Fruit fly (Drosophila melanogaster) whole organism, embryonic: Measurements from ENCODE around the gene CG7564.

Experiments
- CG10267 ChIP-seq: fragments of 200-800 bp; sonication (Bioruptor generic); optimal IDR thresholded peaks from 2 replicates; lab custom pipeline; 2018; ENCODE audit warnings: missing biosample characterization, mild to moderate bottlenecking, missing genetic modification characterization, moderate library complexity
- CG10565 ChIP-seq: fragments of 200-800 bp; sonication (Bioruptor generic); optimal IDR thresholded peaks from 3 replicates; lab custom pipeline; 2016; ENCODE audit warnings: missing biosample characterization, mild to moderate bottlenecking, missing genetic modification characterization
- CG11456 ChIP-seq: fragments of 200-800 bp; sonication (Bioruptor generic); IDR thresholded peaks from 3 replicates; pipeline ENCODE4 v1.3.6; 2022; ENCODE audit warnings: missing biosample characterization, missing genetic modification characterization
- CG11723 ChIP-seq: fragments of 200-800 bp; sonication (Bioruptor generic); optimal IDR thresholded peaks from 2 replicates; lab custom pipeline; 2017; ENCODE audit warnings: missing biosample characterization, mild to moderate bottlenecking, missing genetic modification characterization
- CG13775 ChIP-seq: fragments of 200-800 bp; sonication (Bioruptor generic); optimal IDR thresholded peaks from 3 replicates; lab custom pipeline; 2017; ENCODE audit warnings: missing biosample characterization, mild to moderate bottlenecking, missing genetic modification characterization
- CG15073 ChIP-seq: fragments of 200-800 bp; sonication (Bioruptor generic); optimal IDR thresholded peaks from 2 replicates; lab custom pipeline; 2016; ENCODE audit warnings: missing biosample characterization, missing genetic modification characterization
- CG16863 ChIP-seq: fragments of 200-800 bp; sonication (Bioruptor generic); optimal IDR thresholded peaks from 3 replicates; lab custom pipeline; 2016; ENCODE audit warnings: missing biosample characterization, missing genetic modification characterization
- CG18476 ChIP-seq: fragments of 200-800 bp; sonication (Bioruptor generic); optimal IDR thresholded peaks from 2 replicates; lab custom pipeline; 2016; ENCODE audit warnings: missing biosample characterization, mild to moderate bottlenecking, missing genetic modification characterization
- CG2712 ChIP-seq: fragments of 200-800 bp; optimal IDR thresholded peaks from 3 replicates; lab custom pipeline; 2019; ENCODE audit warnings: missing biosample characterization, mild to moderate bottlenecking, missing genetic modification characterization, moderate library complexity
- CG31365 ChIP-seq: fragments of 200-800 bp; sonication (Bioruptor generic); optimal IDR thresholded peaks from 2 replicates; lab custom pipeline; 2018; ENCODE audit warnings: missing biosample characterization, mild to moderate bottlenecking, missing genetic modification characterization
- CG34422 ChIP-seq: fragments of 200-800 bp; sonication (Bioruptor generic); IDR thresholded peaks from 3 replicates; pipeline ENCODE4 v1.3.6; 2022; ENCODE audit warnings: missing biosample characterization, missing genetic modification characterization
- CG6654 ChIP-seq: fragments of 200-800 bp; sonication (Bioruptor generic); optimal IDR thresholded peaks from 2 replicates; lab custom pipeline; 2017; ENCODE audit warnings: missing biosample characterization, mild to moderate bottlenecking, missing genetic modification characterization
- CG7745 ChIP-seq: fragments of 200-800 bp; sonication (Bioruptor generic); optimal IDR thresholded peaks from 2 replicates; lab custom pipeline; 2018; ENCODE audit warnings: missing biosample characterization, mild to moderate bottlenecking, missing genetic modification characterization, moderate library complexity
- CG8359 ChIP-seq: fragments of 200-800 bp; sonication (Bioruptor generic); optimal IDR thresholded peaks from 2 replicates; lab custom pipeline; 2017; ENCODE audit warnings: missing biosample characterization, mild to moderate bottlenecking, missing genetic modification characterization, borderline replicate concordance
- Chrac-16 ChIP-seq: fragments of 200-800 bp; sonication (Bioruptor generic); optimal IDR thresholded peaks from 3 replicates; lab custom pipeline; 2016; ENCODE audit warnings: missing biosample characterization, missing genetic modification characterization
- Dip2 ChIP-seq: fragments of 200-800 bp; sonication (Bioruptor generic); IDR thresholded peaks from 2 replicates; pipeline ENCODE4 v1.3.6; 2022; ENCODE audit warnings: missing biosample characterization, missing genetic modification characterization
- ERR ChIP-seq: fragments of 200-800 bp; sonication (Bioruptor generic); optimal IDR thresholded peaks from 2 replicates; lab custom pipeline; 2016; ENCODE audit warnings: missing biosample characterization, missing genetic modification characterization
- HLH4C ChIP-seq: fragments of 200-800 bp; sonication (Bioruptor generic); IDR thresholded peaks from 3 replicates; pipeline ENCODE4 v1.3.6; 2022; ENCODE audit warnings: missing biosample characterization, missing genetic modification characterization; ENCODE audit not compliant: partially characterized antibody
- Hr51 ChIP-seq, 2 experiments: fragments of 200-800 bp; sonication (Bioruptor generic); optimal IDR thresholded peaks; 2 replicates in 1 of 2; 3 replicates in 1 of 2; lab custom pipeline; 2016 to 2018; ENCODE audit warnings: missing biosample characterization in 2 of 2, missing genetic modification characterization in 2 of 2, mild to moderate bottlenecking in 1 of 2, moderate library complexity in 1 of 2
- Neu2 ChIP-seq: fragments of 200-800 bp; sonication (Bioruptor generic); optimal IDR thresholded peaks from 3 replicates; lab custom pipeline; 2016; ENCODE audit warnings: missing biosample characterization, missing genetic modification characterization, borderline replicate concordance
- Nf-YB ChIP-seq: fragments of 200-800 bp; sonication (Bioruptor generic); optimal IDR thresholded peaks from 3 replicates; lab custom pipeline; 2019; ENCODE audit warnings: missing biosample characterization, mild to moderate bottlenecking, missing genetic modification characterization, moderate library complexity
- Six4 ChIP-seq: fragments of 200-800 bp; sonication (Bioruptor generic); optimal IDR thresholded peaks from 2 replicates; lab custom pipeline; 2016; ENCODE audit warnings: missing biosample characterization, missing genetic modification characterization
- Spps ChIP-seq: fragments of 200-800 bp; sonication (Bioruptor generic); optimal IDR thresholded peaks from 2 replicates; lab custom pipeline; 2018; ENCODE audit warnings: missing biosample characterization, mild to moderate bottlenecking, missing genetic modification characterization
- Sry-β ChIP-seq: fragments of 200-800 bp; sonication (Bioruptor generic); optimal IDR thresholded peaks from 2 replicates; lab custom pipeline; 2018; ENCODE audit warnings: missing biosample characterization, mild to moderate bottlenecking, missing genetic modification characterization, moderate library complexity
- TFAM ChIP-seq: fragments of 200-800 bp; sonication (Bioruptor generic); optimal IDR thresholded peaks from 2 replicates; lab custom pipeline; 2017; ENCODE audit warnings: missing biosample characterization, missing genetic modification characterization, inconsistent platforms
- Usf ChIP-seq: fragments of 200-800 bp; sonication (Bioruptor generic); optimal IDR thresholded peaks from 2 replicates; lab custom pipeline; 2017; ENCODE audit warnings: missing genotype, missing biosample characterization, missing genetic modification characterization
- ac ChIP-seq: fragments of 200-800 bp; sonication (Bioruptor generic); optimal IDR thresholded peaks from 3 replicates; lab custom pipeline; 2017; ENCODE audit warnings: missing biosample characterization, mild to moderate bottlenecking, missing genetic modification characterization
- bbx ChIP-seq: fragments of 200-800 bp; sonication (Bioruptor generic); IDR thresholded peaks from 2 replicates; pipeline ENCODE4 v1.3.6; 2022; ENCODE audit warnings: missing biosample characterization, missing genetic modification characterization; ENCODE audit not compliant: partially characterized antibody
- cad ChIP-seq: fragments of >200 bp; optimal IDR thresholded peaks from 2 replicates; lab custom pipeline; 2017; ENCODE audit warnings: missing biosample characterization, missing genetic modification characterization
- caup ChIP-seq: fragments of 200-800 bp; sonication (Bioruptor generic); optimal IDR thresholded peaks from 3 replicates; lab custom pipeline; 2017; ENCODE audit warnings: missing biosample characterization, mild to moderate bottlenecking, missing genetic modification characterization, moderate library complexity; ENCODE audit not compliant: severe bottlenecking
- croc ChIP-seq: fragments of 200-800 bp; sonication (Bioruptor generic); conservative IDR thresholded peaks from 3 replicates; pipeline ENCODE4 v1.3.6; 2022; ENCODE audit warnings: missing biosample characterization, missing genetic modification characterization
- crol ChIP-seq: fragments of 200-800 bp; sonication (Bioruptor generic); IDR thresholded peaks from 2 replicates; pipeline ENCODE4 v1.3.6; 2022; ENCODE audit warnings: missing biosample characterization, missing genetic modification characterization
- dan ChIP-seq: fragments of 200-800 bp; sonication (Bioruptor generic); IDR thresholded peaks from 2 replicates; pipeline ENCODE4 v1.3.6; 2022; ENCODE audit warnings: missing biosample characterization, missing genetic modification characterization
- dmrt11E ChIP-seq: fragments of 200-800 bp; sonication (Bioruptor generic); optimal IDR thresholded peaks from 3 replicates; lab custom pipeline; 2018; ENCODE audit warnings: missing biosample characterization, mild to moderate bottlenecking, missing genetic modification characterization, moderate library complexity
- gt ChIP-seq: fragments of 200-800 bp; sonication (Bioruptor generic); IDR thresholded peaks from 2 replicates; pipeline ENCODE4 v1.3.6; 2022; ENCODE audit warnings: missing biosample characterization, missing genetic modification characterization
- lbe ChIP-seq: fragments of 200-800 bp; sonication (Bioruptor generic); optimal IDR thresholded peaks from 2 replicates; lab custom pipeline; 2016; ENCODE audit warnings: missing biosample characterization, mild to moderate bottlenecking, missing genetic modification characterization
- lilli ChIP-seq: fragments of 200-800 bp; sonication (Bioruptor generic); optimal IDR thresholded peaks from 3 replicates; lab custom pipeline; 2016; ENCODE audit warnings: missing biosample characterization, missing genetic modification characterization
- mam ChIP-seq: fragments of 200-800 bp; sonication (Bioruptor generic); optimal IDR thresholded peaks from 3 replicates; lab custom pipeline; 2016; ENCODE audit warnings: missing biosample characterization, missing genetic modification characterization
- nau ChIP-seq: fragments of 200-800 bp; sonication (Bioruptor generic); optimal IDR thresholded peaks from 3 replicates; lab custom pipeline; 2017; ENCODE audit warnings: missing biosample characterization, mild to moderate bottlenecking, missing genetic modification characterization, missing genetic modification reagents
- run ChIP-seq: fragments of 200-800 bp; sonication (Bioruptor generic); optimal IDR thresholded peaks from 3 replicates; lab custom pipeline; 2018; ENCODE audit warnings: missing biosample characterization, mild to moderate bottlenecking, missing genetic modification characterization
- sd ChIP-seq: fragments of 200-800 bp; sonication (Bioruptor generic); optimal IDR thresholded peaks from 3 replicates; lab custom pipeline; 2018; ENCODE audit warnings: missing biosample characterization, mild to moderate bottlenecking, missing genetic modification characterization, moderate library complexity
- sens ChIP-seq: fragments of 200-800 bp; sonication (Bioruptor generic); peaks from one replicate; lab custom pipeline; 2016; ENCODE audit warnings: missing biosample characterization, missing genetic modification characterization
- seq ChIP-seq: fragments of 200-800 bp; sonication (Bioruptor generic); IDR thresholded peaks from 2 replicates; pipeline ENCODE4 v1.3.6; 2022; ENCODE audit warnings: missing biosample characterization, missing genetic modification characterization
- sisA ChIP-seq: fragments of 200-800 bp; sonication (Bioruptor generic); IDR thresholded peaks from 2 replicates; pipeline ENCODE4 v1.3.6; 2022; ENCODE audit warnings: missing biosample characterization, missing genetic modification characterization
- so ChIP-seq: fragments of 200-800 bp; sonication (Bioruptor generic); IDR thresholded peaks from 3 replicates; pipeline ENCODE4 v1.3.6; 2022; ENCODE audit warnings: missing biosample characterization, missing genetic modification characterization
- ssp ChIP-seq: fragments of 200-800 bp; sonication (Bioruptor generic); IDR thresholded peaks from 2 replicates; pipeline ENCODE4 v1.3.6; 2022; ENCODE audit warnings: missing biosample characterization, missing genetic modification characterization
- trem ChIP-seq: fragments of 200-800 bp; optimal IDR thresholded peaks from 3 replicates; lab custom pipeline; 2019; ENCODE audit warnings: missing biosample characterization, mild to moderate bottlenecking, missing genetic modification characterization, moderate library complexity
- vnd ChIP-seq: fragments of 200-800 bp; sonication (Bioruptor generic); IDR thresholded peaks from 3 replicates; pipeline ENCODE4 v1.3.6; 2022; ENCODE audit warnings: missing biosample characterization, missing genetic modification characterization; ENCODE audit not compliant: partially characterized antibody
- wek ChIP-seq: fragments of 200-800 bp; sonication (Bioruptor generic); optimal IDR thresholded peaks from 3 replicates; lab custom pipeline; 2018; ENCODE audit warnings: missing biosample characterization, mild to moderate bottlenecking, missing genetic modification characterization, moderate library complexity
- yki ChIP-seq: fragments of >200 bp; optimal IDR thresholded peaks from 3 replicates; lab custom pipeline; 2018

CG7564 gene

DNA sequence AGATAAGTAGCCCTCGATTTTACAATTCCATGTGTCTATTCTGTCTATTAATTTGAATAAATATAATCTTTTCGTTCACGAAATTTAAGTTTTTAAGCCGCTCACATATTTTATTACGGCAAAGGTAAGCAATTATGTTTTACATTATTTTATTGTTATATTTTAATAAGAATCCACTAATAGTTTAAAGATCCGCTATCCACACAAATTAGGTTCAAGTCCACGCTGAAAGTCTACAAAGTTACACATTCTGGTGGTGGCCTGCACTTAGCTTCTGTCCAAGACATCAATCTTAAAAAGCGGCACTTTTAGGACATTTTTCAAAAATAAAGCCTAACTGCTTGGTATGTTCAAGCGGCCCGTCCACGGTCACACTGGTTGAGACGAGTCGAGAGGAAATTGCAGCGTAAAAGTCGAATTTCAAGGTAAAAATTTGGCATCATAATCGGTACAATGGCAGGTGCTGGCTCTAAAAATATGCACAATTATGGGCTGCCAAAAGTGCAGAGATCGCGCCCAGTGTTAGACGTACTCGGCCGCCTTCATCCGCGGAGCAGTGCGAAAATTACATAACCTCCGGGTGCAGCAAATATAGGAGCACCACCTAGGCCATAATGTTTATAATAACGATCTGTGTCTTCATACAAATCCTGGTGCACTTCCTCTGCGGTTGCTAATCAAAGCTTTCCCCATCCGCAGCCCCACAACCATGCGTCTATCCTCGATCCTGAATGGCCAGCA is 39.2 kb upstream of the CG7564 start, which contains the start of the genes UQCR-Q and CG46525 (continued):
- peak; percentile 7; the same call in 1 of the 3 replicates for TF ChIP-seq HLH4C (GFP tag; lab: Robert Waterston, UW)
- TF ChIP-seq CG13775 (GFP tag; lab: Kevin White, UChicago), result no peak
- no peak for TF ChIP-seq nau (GFP tag; lab: Kevin White, UChicago)
- no peak for TF ChIP-seq Usf (GFP tag; lab: Kevin White, UChicago)
- TF ChIP-seq bbx, result peak; percentile 45; the same call in 1 of the 2 replicates
- no peak for TF ChIP-seq sisA (GFP tag; lab: Robert Waterston, UW)
- TF ChIP-seq sens (GFP tag; lab: Kevin White, UChicago), result peak; percentile 46
- no peak for TF ChIP-seq Hr51 (GFP tag; optimal IDR thresholded peaks at IDR 0.05; lab: Kevin White, UChicago)
- TF ChIP-seq ERR, result no peak
- TF ChIP-seq TFAM, result no peak
- no peak for TF ChIP-seq crol
- no peak for TF ChIP-seq caup
- TF ChIP-seq Chrac-16 (GFP tag; lab: Kevin White, UChicago), result no peak
- no peak for TF ChIP-seq yki (lab: Kevin White, UChicago)
- TF ChIP-seq seq (GFP tag; lab: Robert Waterston, UW), result no peak
- no peak for TF ChIP-seq run (tag; lab: Kevin White, UChicago)
- TF ChIP-seq CG10565 (GFP tag; lab: Kevin White, UChicago), result no peak
- TF ChIP-seq dmrt11E (tag; lab: Kevin White, UChicago), result no peak
- TF ChIP-seq CG10267 (tag; lab: Kevin White, UChicago), result peak; percentile 59
- no peak for TF ChIP-seq CG31365
- no peak for TF ChIP-seq mam
- no peak for TF ChIP-seq CG7745 (tag; lab: Kevin White, UChicago)
- peak; percentile 66 for TF ChIP-seq trem (tag; lab: Kevin White, UChicago)
- no peak for TF ChIP-seq CG11723 (GFP tag; lab: Kevin White, UChicago)
- no peak for TF ChIP-seq CG8359 (GFP tag; lab: Kevin White, UChicago)
- TF ChIP-seq ssp, result no peak
- TF ChIP-seq lbe (GFP tag; lab: Kevin White, UChicago), result no peak
- TF ChIP-seq CG15073 (GFP tag; lab: Kevin White, UChicago), result no peak
- TF ChIP-seq CG18476, result no peak
- no peak for TF ChIP-seq vnd
- TF ChIP-seq CG11456 (GFP tag; lab: Robert Waterston, UW), result no peak
- TF ChIP-seq Sry-β, result no peak
- no peak for TF ChIP-seq CG6654 (GFP tag; lab: Kevin White, UChicago)
- no peak for TF ChIP-seq Spps
- peak; percentile 13 for TF ChIP-seq Nf-YB (GFP tag; lab: Kevin White, UChicago)
- TF ChIP-seq Six4, result no peak
- TF ChIP-seq so (GFP tag; lab: Robert Waterston, UW), result no peak
- no peak for TF ChIP-seq dan (GFP tag; lab: Robert Waterston, UW)
- no peak for TF ChIP-seq ac (GFP tag; lab: Kevin White, UChicago)
- TF ChIP-seq cad (GFP tag; lab: Kevin White, UChicago), result no peak
- peak; percentile 56 for TF ChIP-seq CG2712 (tag; lab: Kevin White, UChicago)
- TF ChIP-seq CG16863 (GFP tag; lab: Kevin White, UChicago), result no peak
- TF ChIP-seq Neu2 (GFP tag; lab: Kevin White, UChicago), result no peak
- no peak for TF ChIP-seq CG34422 (GFP tag; lab: Robert Waterston, UW)
- TF ChIP-seq croc (GFP tag; lab: Robert Waterston, UW), result no peak
- TF ChIP-seq sd (tag; lab: Kevin White, UChicago), result peak; percentile 69
- no peak for TF ChIP-seq wek
- no peak for TF ChIP-seq Dip2 (GFP tag; lab: Robert Waterston, UW)
- no peak for TF ChIP-seq gt (GFP tag; lab: Robert Waterston, UW)
- no peak for TF ChIP-seq lilli
